Worm (Caenorhabditis elegans): ENCODE results near the gene him-6.
"Not testable (repeated sequence)": the region's sequence is repeated elsewhere in the genome, so short reads cannot be mapped to it uniquely, and the experiment has no call there.

- TF ChIP-seq lin-39, unc-39, pha-4, ceh-9, aly-2, tbx-2 (tag; optimal IDR thresholded peaks at IDR 0.05): not testable (repeated sequence)
These were observed 14.8 kb downstream of the him-6 start, which contains the start of gene sru-17 for ce11 chrIV:12505397-12505796.
